Worm (Caenorhabditis elegans): ENCODE measurements around the gene srw-23.

srw-23 gene

ce11 chrV:16884744-16885143, 11.0 kb downstream of the srw-23 start, which contains the start of gene F09C6.13:
TSS of gene F09C6.13 (plus strand) at chrV:16885044.
- TF ChIP-seq ceh-58 (GFP tag; IDR thresholded peaks at IDR 0.05) (no peak), C17E4.6 (GFP tag; IDR thresholded peaks at IDR 0.05) (no peak), B0019.2 (GFP tag; conservative IDR thresholded peaks at IDR 0.05) (no peak), pha-4 (tag; optimal IDR thresholded peaks at IDR 0.05) (no peak), nhr-80 (tag; optimal IDR thresholded peaks at IDR 0.05) (no peak), egl-44 (GFP tag; IDR thresholded peaks at IDR 0.05) (no peak), cebp-1 (GFP tag; IDR thresholded peaks at IDR 0.05) (no peak), cebp-1 (tag; optimal IDR thresholded peaks at IDR 0.05) (no peak), nhr-27 (tag; optimal IDR thresholded peaks at IDR 0.05) (no peak)

ce11 chrV:16888788-16889325, 15.1 kb downstream of the srw-23 start, which contains the start of the genes ifas-2 and fbxa-44:
TSS of gene ifas-2 (minus strand) at chrV:16888888.
TSS of gene fbxa-44 (plus strand) at chrV:16889275.
- TF ChIP-seq C06A6.2 (GFP tag; conservative IDR thresholded peaks at IDR 0.05) (no peak), mcd-1 (GFP tag; IDR thresholded peaks at IDR 0.05) (no peak), B0019.2 (GFP tag; conservative IDR thresholded peaks at IDR 0.05) (no peak), ceh-79 (tag; optimal IDR thresholded peaks at IDR 0.05) (no peak), cebp-1 (GFP tag; IDR thresholded peaks at IDR 0.05) (no peak), cebp-1 (tag; optimal IDR thresholded peaks at IDR 0.05) (no peak), sea-2 (GFP tag; IDR thresholded peaks at IDR 0.05) (no peak), ceh-91 (GFP tag; IDR thresholded peaks at IDR 0.05) (no peak), mel-28 (tag; optimal IDR thresholded peaks at IDR 0.05; ENCODE audit: borderline replicate concordance) (no peak), attf-3 (GFP tag; conservative IDR thresholded peaks at IDR 0.05) (no peak), hmg-1.2 (GFP tag; IDR thresholded peaks at IDR 0.05) (no peak), him-1 (tag; optimal IDR thresholded peaks at IDR 0.05) (no peak), akir-1 (GFP tag; optimal IDR thresholded peaks at IDR 0.05) (no peak), ama-1 (optimal IDR thresholded peaks at IDR 0.05) (no peak), ama-1 (GFP tag; optimal IDR thresholded peaks at IDR 0.05) (no peak)

ce11 chrV:16893440-16893839, 19.7 kb downstream of the srw-23 start, which contains the start of gene F09C6.15:
TSS of gene F09C6.15 (plus strand) at chrV:16893740.
- TF ChIP-seq aptf-3 (GFP tag; IDR thresholded peaks at IDR 0.05) (no peak), cebp-2 (GFP tag; IDR thresholded peaks at IDR 0.05) (no peak), F22D6.2 (tag; optimal IDR thresholded peaks at IDR 0.05) (no peak), F33H1.4 (GFP tag; IDR thresholded peaks at IDR 0.05) (no peak), lin-54 (GFP tag; optimal IDR thresholded peaks at IDR 0.05) (no peak), nhr-27 (tag; optimal IDR thresholded peaks at IDR 0.05) (no peak), nhr-90 (tag; optimal IDR thresholded peaks at IDR 0.05) (no peak), hrde-1 (tag; optimal IDR thresholded peaks at IDR 0.05; ENCODE audit: borderline replicate concordance) (no peak), zfh-2 (GFP tag; conservative IDR thresholded peaks at IDR 0.05) (no peak), rcor-1 (GFP tag; IDR thresholded peaks at IDR 0.05) (no peak), B0261.1 (tag; optimal IDR thresholded peaks at IDR 0.05) (no peak), D2030.7 (GFP tag; IDR thresholded peaks at IDR 0.05) (no peak), hsf-1 (GFP tag; IDR thresholded peaks at IDR 0.05) (no peak), Y67H2A.10 (GFP tag; conservative IDR thresholded peaks at IDR 0.05) (no peak), ceh-27 (GFP tag; optimal IDR thresholded peaks at IDR 0.05) (no peak)

ce11 chrV:16899355-16899754, 25.6 kb downstream of the srw-23 start, which contains the start of gene fbxa-45:
TSS of gene fbxa-45 (minus strand) at chrV:16899455.
- TF ChIP-seq egl-18 (GFP tag; IDR thresholded peaks at IDR 0.05), result 0 out of 2 replicates have a peak, but pooled peaks have one; percentile 26
- no peak for TF ChIP-seq hmg-1.2 (GFP tag; IDR thresholded peaks at IDR 0.05)
- no peak for TF ChIP-seq attf-6 (GFP tag; IDR thresholded peaks at IDR 0.05)
- no peak for TF ChIP-seq efl-1 (GFP tag; optimal IDR thresholded peaks at IDR 0.05)
- no peak for TF ChIP-seq unc-130 (GFP tag; optimal IDR thresholded peaks at IDR 0.05)
- TF ChIP-seq somi-1 (GFP tag; optimal IDR thresholded peaks at IDR 0.05), result no peak
- TF ChIP-seq gei-17 (GFP tag; optimal IDR thresholded peaks at IDR 0.05), result no peak
- TF ChIP-seq mxl-1 (tag; optimal IDR thresholded peaks at IDR 0.05), result no peak
